Worm (Caenorhabditis elegans): ENCODE measurements around the gene F40A3.4.

F40A3.4 gene

DNA sequence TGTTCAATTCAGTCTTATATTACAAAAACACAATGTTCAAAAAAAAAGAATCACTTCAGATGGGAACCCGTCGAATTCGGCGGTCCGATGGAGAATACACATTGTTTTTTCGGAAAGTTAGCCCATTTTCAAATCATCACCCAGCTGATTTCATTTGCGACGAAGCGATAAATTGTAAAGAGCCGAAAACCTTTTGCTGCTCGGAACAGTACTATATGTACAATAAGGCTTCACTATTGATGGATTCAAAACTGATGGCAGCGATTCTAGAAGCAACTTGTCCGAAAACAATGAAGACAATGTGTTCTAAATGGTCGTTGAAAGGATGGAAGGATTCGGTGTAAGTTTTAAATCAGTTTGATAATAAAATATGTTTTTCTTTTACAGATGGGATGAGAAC is 17.6 kb upstream of the F40A3.4 start, which contains the start of gene C37C3.1 (continued):
- TF ChIP-seq nhr-120 (GFP tag; IDR thresholded peaks at IDR 0.05) (0 out of 2 replicates have a peak, but pooled peaks have one; percentile 40), mel-28 (tag; optimal IDR thresholded peaks at IDR 0.05; ENCODE audit: borderline replicate concordance) (no peak), Y56A3A.18 (GFP tag; IDR thresholded peaks at IDR 0.05) (no peak; the same call in 1 of the 2 replicates), unc-62 (GFP tag; optimal IDR thresholded peaks at IDR 0.05) (no peak), unc-130 (GFP tag; optimal IDR thresholded peaks at IDR 0.05) (no peak), mxl-1 (tag; optimal IDR thresholded peaks at IDR 0.05) (no peak), chd-7 (tag; optimal IDR thresholded peaks at IDR 0.05) (peak; percentile 75), ztf-3 (GFP tag; optimal IDR thresholded peaks at IDR 0.05) (no peak), lin-54 (GFP tag; optimal IDR thresholded peaks at IDR 0.05) (peak; percentile 9), F39B2.1 (GFP tag; IDR thresholded peaks at IDR 0.05) (no peak), akir-1 (GFP tag; optimal IDR thresholded peaks at IDR 0.05) (no peak), snpc-4 (GFP tag; optimal IDR thresholded peaks at IDR 0.05) (peak; percentile 9), snpc-4 (tag; optimal IDR thresholded peaks at IDR 0.05) (peak in 2 of 4 experiments; percentile 24 to 39), C06A6.2 (GFP tag; conservative IDR thresholded peaks at IDR 0.05) (no peak), rec-8 (tag; optimal IDR thresholded peaks at IDR 0.05) (no peak), ceh-40 (GFP tag; IDR thresholded peaks at IDR 0.05) (no peak), ztf-28 (GFP tag; IDR thresholded peaks at IDR 0.05) (no peak), Y79H2A.3 (GFP tag; conservative IDR thresholded peaks at IDR 0.05) (no peak), Y95B8A.8 (GFP tag; IDR thresholded peaks at IDR 0.05) (no peak), efl-1 (GFP tag; optimal IDR thresholded peaks at IDR 0.05) (no peak), B0035.1 (tag; optimal IDR thresholded peaks at IDR 0.05) (peak; percentile 15), ztf-18 (tag; optimal IDR thresholded peaks at IDR 0.05) (no peak), B0261.1 (tag; optimal IDR thresholded peaks at IDR 0.05) (no peak), tbx-9 (tag; optimal IDR thresholded peaks at IDR 0.05; ENCODE audit: borderline replicate concordance) (no peak), lag-1 (GFP tag; IDR thresholded peaks at IDR 0.05) (no peak), attf-5 (GFP tag; optimal IDR thresholded peaks at IDR 0.05) (no peak), F49E8.2 (tag; optimal IDR thresholded peaks at IDR 0.05; ENCODE audit: insufficient read depth) (no peak), athp-1 (tag; optimal IDR thresholded peaks at IDR 0.05) (no peak), Y53F4B.3 (GFP tag; IDR thresholded peaks at IDR 0.05) (no peak)

DNA sequence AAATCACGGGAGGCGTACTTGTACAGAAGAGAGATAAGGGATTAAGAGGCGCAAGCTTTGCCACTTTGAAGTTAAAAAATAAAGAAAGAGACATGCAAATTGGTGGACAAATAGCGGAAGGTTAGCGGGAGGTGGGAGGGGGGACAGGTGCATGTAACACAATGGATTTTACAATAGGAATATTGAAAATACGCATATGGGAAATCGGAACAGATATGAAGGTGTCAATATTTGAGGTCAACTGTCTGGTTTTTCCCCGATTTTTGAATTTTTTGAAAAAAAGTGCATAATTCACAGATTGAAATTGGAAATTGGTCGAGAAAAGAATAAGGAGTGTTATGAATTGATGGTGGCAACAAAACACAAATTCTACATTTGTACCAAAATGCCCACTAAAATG is 13.8 kb upstream of the F40A3.4 start, which contains the start of gene C37C3.17:
TSS of gene C37C3.17 (minus strand) at position 101 of the 400 bp plus-strand sequence.
- TF ChIP-seq hlh-12 (tag; optimal IDR thresholded peaks at IDR 0.05) (no peak), atf-7 (tag; optimal IDR thresholded peaks at IDR 0.05) (no peak), D2030.7 (GFP tag; IDR thresholded peaks at IDR 0.05) (no peak)

DNA sequence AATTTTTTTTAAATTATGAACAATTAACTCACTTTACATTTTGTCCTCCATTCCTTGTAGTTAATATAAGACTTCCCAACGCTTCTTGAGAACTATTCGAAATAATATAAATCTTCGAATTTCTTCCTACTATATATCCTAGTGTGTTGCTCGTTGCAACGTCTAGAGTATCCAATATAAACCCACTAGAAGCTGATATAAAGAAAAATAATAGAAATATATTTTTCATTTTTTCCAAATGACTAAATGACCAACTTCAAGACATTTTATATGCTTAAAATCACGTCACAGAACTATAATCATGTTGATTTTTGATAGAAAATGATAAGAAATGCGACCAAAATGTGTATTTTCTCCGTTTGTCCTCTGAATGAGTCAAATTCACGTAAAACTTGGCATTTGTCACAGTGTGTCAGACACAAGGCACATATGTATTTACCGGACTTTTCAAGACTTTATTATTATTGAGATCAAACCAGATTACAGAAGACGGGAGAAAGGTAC is 12.5 kb upstream of the F40A3.4 start, which contains the start of gene C37C3.10:
TSS of gene C37C3.10 (minus strand) at position 51 of the 504 bp plus-strand sequence.
- no peak for TF ChIP-seq nhr-179 (tag; optimal IDR thresholded peaks at IDR 0.05)
- TF ChIP-seq ztf-3 (GFP tag; optimal IDR thresholded peaks at IDR 0.05) = no peak
- no peak for TF ChIP-seq chd-7 (tag; optimal IDR thresholded peaks at IDR 0.05)
- TF ChIP-seq T26A5.8 (tag; optimal IDR thresholded peaks at IDR 0.05) = no peak
- TF ChIP-seq ZK185.1 (tag; optimal IDR thresholded peaks at IDR 0.05; ENCODE audit: poor library complexity, severe bottlenecking) = no peak
- no peak for TF ChIP-seq pha-4 (tag; optimal IDR thresholded peaks at IDR 0.05)
- TF ChIP-seq mel-28 (tag; optimal IDR thresholded peaks at IDR 0.05; ENCODE audit: borderline replicate concordance) = no peak
